Fruit fly (Drosophila melanogaster) whole organism, prepupa: ENCODE results near the gene Catsup.

Source experiments
- Blimp-1 ChIP-seq: fragments of 200-800 bp; sonication (Bioruptor generic); optimal IDR thresholded peaks from 3 replicates; lab custom pipeline; 2017; ENCODE audit warnings: missing biosample characterization, missing genetic modification characterization, mild to moderate bottlenecking, moderate library complexity, missing genetic modification reagents
- CG10631 ChIP-seq: fragments of 200-800 bp; sonication (Bioruptor generic); optimal IDR thresholded peaks from 2 replicates; lab custom pipeline; 2016; ENCODE audit warnings: missing biosample characterization, missing genetic modification characterization
- CG10669 ChIP-seq: fragments of 200-800 bp; sonication (Bioruptor generic); optimal IDR thresholded peaks from 3 replicates; lab custom pipeline; 2018; ENCODE audit warnings: missing biosample characterization, mild to moderate bottlenecking, missing genetic modification characterization, moderate library complexity
- CG11762 ChIP-seq: fragments of 200-800 bp; sonication (Bioruptor generic); optimal IDR thresholded peaks from 3 replicates; lab custom pipeline; 2016; ENCODE audit warnings: missing biosample characterization, missing genetic modification characterization; ENCODE audit not compliant: insufficient read depth
- CG11902 ChIP-seq: fragments of 200-800 bp; sonication (Bioruptor generic); optimal IDR thresholded peaks from 3 replicates; lab custom pipeline; 2016; ENCODE audit warnings: missing biosample characterization, missing genetic modification characterization
- CG15336 ChIP-seq: fragments of 200-800 bp; sonication (Bioruptor generic); IDR thresholded peaks from 2 replicates; pipeline ENCODE4 v1.3.6; 2022; ENCODE audit warnings: missing biosample characterization, missing genetic modification characterization
- CG1621 ChIP-seq: fragments of 200-800 bp; sonication (Bioruptor generic); optimal IDR thresholded peaks from 3 replicates; lab custom pipeline; 2018; ENCODE audit warnings: missing biosample characterization, mild to moderate bottlenecking, missing genetic modification characterization
- CG16779 ChIP-seq: fragments of 200-800 bp; sonication (Bioruptor generic); optimal IDR thresholded peaks from 3 replicates; lab custom pipeline; 2017; ENCODE audit warnings: missing biosample characterization, mild to moderate bottlenecking, missing genetic modification characterization
- CG31627 ChIP-seq: fragments of 200-800 bp; sonication (Bioruptor generic); optimal IDR thresholded peaks from 3 replicates; lab custom pipeline; 2016; ENCODE audit warnings: missing biosample characterization, missing genetic modification characterization
- CG4318 ChIP-seq: fragments of 200-800 bp; sonication (Bioruptor generic); optimal IDR thresholded peaks from 3 replicates; lab custom pipeline; 2017; ENCODE audit warnings: missing biosample characterization, mild to moderate bottlenecking, missing genetic modification characterization
- CG6163 ChIP-seq: fragments of 200-800 bp; sonication (Bioruptor generic); IDR thresholded peaks from 3 replicates; pipeline ENCODE4 v1.3.6; 2022; ENCODE audit warnings: missing biosample characterization, missing genetic modification characterization
- CG6276 ChIP-seq: fragments of 200-800 bp; sonication (Bioruptor generic); optimal IDR thresholded peaks from 2 replicates; lab custom pipeline; 2017; ENCODE audit warnings: missing biosample characterization, mild to moderate bottlenecking, missing genetic modification characterization
- CG6808 ChIP-seq: fragments of 200-800 bp; sonication (Bioruptor generic); optimal IDR thresholded peaks from 3 replicates; lab custom pipeline; 2017; ENCODE audit warnings: missing biosample characterization, missing genetic modification characterization, mild to moderate bottlenecking, moderate library complexity, missing genetic modification reagents
- CG8119 ChIP-seq: fragments of 200-800 bp; sonication (Bioruptor generic); IDR thresholded peaks from 3 replicates; pipeline ENCODE4 v1.3.6; 2022; ENCODE audit warnings: missing biosample characterization, missing genetic modification characterization
- CG8632 ChIP-seq: fragments of 200-800 bp; sonication (Bioruptor generic); optimal IDR thresholded peaks from 3 replicates; lab custom pipeline; 2016; ENCODE audit warnings: missing biosample characterization, missing genetic modification characterization
- Eip75B ChIP-seq: fragments of 200-800 bp; sonication (Bioruptor generic); optimal IDR thresholded peaks from 3 replicates; lab custom pipeline; 2016; ENCODE audit warnings: missing biosample characterization, missing genetic modification characterization
- Eip78C ChIP-seq: fragments of 200-800 bp; sonication (Bioruptor generic); peaks from one replicate; lab custom pipeline; 2016; ENCODE audit warnings: missing biosample characterization, missing genetic modification characterization
- Ets21C ChIP-seq: fragments of 200-800 bp; sonication (Bioruptor generic); optimal IDR thresholded peaks from 3 replicates; lab custom pipeline; 2016; ENCODE audit warnings: missing biosample characterization, missing genetic modification characterization
- Ets96B ChIP-seq: fragments of 200-800 bp; optimal IDR thresholded peaks from 2 replicates; lab custom pipeline; 2019; ENCODE audit warnings: missing biosample characterization, mild to moderate bottlenecking, missing genetic modification characterization, moderate library complexity
- Gug ChIP-seq: fragments of 200-800 bp; sonication (Bioruptor generic); IDR thresholded peaks from 2 replicates; pipeline ENCODE4 v1.3.6; 2022; ENCODE audit warnings: missing biosample characterization, missing genetic modification characterization
- Hr38 ChIP-seq: sonication (Bioruptor generic); optimal IDR thresholded peaks from 2 replicates; lab custom pipeline; 2016; ENCODE audit warnings: missing biosample characterization, missing genetic modification characterization
- Hr39 ChIP-seq: fragments of 200-800 bp; sonication (Bioruptor generic); optimal IDR thresholded peaks from 2 replicates; lab custom pipeline; 2016; ENCODE audit warnings: missing biosample characterization, missing genetic modification characterization
- Lpt ChIP-seq: fragments of 200-800 bp; sonication (Bioruptor generic); optimal IDR thresholded peaks from 3 replicates; lab custom pipeline; 2016; ENCODE audit warnings: missing biosample characterization, missing genetic modification characterization
- OdsH ChIP-seq: fragments of 200-800 bp; sonication (Bioruptor generic); optimal IDR thresholded peaks from 3 replicates; lab custom pipeline; 2016; ENCODE audit warnings: missing biosample characterization, missing genetic modification characterization
- Smox ChIP-seq: fragments of 200-800 bp; sonication (Bioruptor generic); optimal IDR thresholded peaks from 3 replicates; lab custom pipeline; 2016; ENCODE audit warnings: missing biosample characterization, missing genetic modification characterization
- Sox102F ChIP-seq: fragments of 200-800 bp; sonication (Bioruptor generic); optimal IDR thresholded peaks from 2 replicates; lab custom pipeline; 2016; ENCODE audit warnings: missing biosample characterization, mild to moderate bottlenecking, missing genetic modification characterization
- Sox14 ChIP-seq: fragments of 200-800 bp; sonication (Bioruptor generic); optimal IDR thresholded peaks from 3 replicates; lab custom pipeline; 2016; ENCODE audit warnings: missing biosample characterization, missing genetic modification characterization
- Sox15 ChIP-seq: fragments of 200-800 bp; sonication (Bioruptor generic); optimal IDR thresholded peaks from 3 replicates; lab custom pipeline; 2016; ENCODE audit warnings: missing biosample characterization, missing genetic modification characterization
- achi ChIP-seq: fragments of 200-800 bp; sonication (Bioruptor generic); optimal IDR thresholded peaks from 3 replicates; lab custom pipeline; 2016; ENCODE audit warnings: missing biosample characterization, missing genetic modification characterization
- acj6 ChIP-seq: fragments of 200-800 bp; sonication (Bioruptor generic); optimal IDR thresholded peaks from 3 replicates; lab custom pipeline; 2016; ENCODE audit warnings: missing biosample characterization, missing genetic modification characterization
- cyc ChIP-seq: fragments of 200-800 bp; sonication (Bioruptor generic); optimal IDR thresholded peaks from 3 replicates; lab custom pipeline; 2016; ENCODE audit warnings: missing biosample characterization, missing genetic modification characterization
- dac ChIP-seq: fragments of 200-800 bp; sonication (Bioruptor generic); optimal IDR thresholded peaks from 2 replicates; lab custom pipeline; 2017; ENCODE audit warnings: missing biosample characterization, mild to moderate bottlenecking, missing genetic modification characterization
- dsx ChIP-seq: fragments of 200-800 bp; optimal IDR thresholded peaks from 3 replicates; lab custom pipeline; 2019; ENCODE audit warnings: missing biosample characterization, mild to moderate bottlenecking, missing genetic modification characterization, moderate library complexity; ENCODE audit not compliant: poor library complexity, severe bottlenecking
- esn ChIP-seq: fragments of 200-800 bp; sonication (Bioruptor generic); optimal IDR thresholded peaks from 2 replicates; lab custom pipeline; 2016; ENCODE audit warnings: missing biosample characterization, mild to moderate bottlenecking, missing genetic modification characterization, moderate library complexity
- fd85E ChIP-seq: fragments of 200-800 bp; sonication (Bioruptor generic); optimal IDR thresholded peaks from 3 replicates; lab custom pipeline; 2016; ENCODE audit warnings: missing biosample characterization, missing genetic modification characterization
- fkh ChIP-seq: fragments of 200-800 bp; sonication (Bioruptor generic); optimal IDR thresholded peaks from 3 replicates; lab custom pipeline; 2017; ENCODE audit warnings: missing biosample characterization, mild to moderate bottlenecking, missing genetic modification characterization, moderate library complexity
- ss ChIP-seq, 2 experiments: fragments of 200-800 bp; sonication (Bioruptor generic); optimal IDR thresholded peaks; 2 replicates in 1 of 2; 3 replicates in 1 of 2; lab custom pipeline; 2017 to 2018; ENCODE audit warnings: mild to moderate bottlenecking in 2 of 2, missing biosample characterization in 2 of 2, missing genetic modification characterization in 2 of 2, moderate library complexity in 1 of 2
- topi ChIP-seq: fragments of 200-800 bp; sonication (Bioruptor generic); optimal IDR thresholded peaks from 3 replicates; lab custom pipeline; 2016; ENCODE audit warnings: missing biosample characterization, missing genetic modification characterization

The Catsup gene

DNA sequence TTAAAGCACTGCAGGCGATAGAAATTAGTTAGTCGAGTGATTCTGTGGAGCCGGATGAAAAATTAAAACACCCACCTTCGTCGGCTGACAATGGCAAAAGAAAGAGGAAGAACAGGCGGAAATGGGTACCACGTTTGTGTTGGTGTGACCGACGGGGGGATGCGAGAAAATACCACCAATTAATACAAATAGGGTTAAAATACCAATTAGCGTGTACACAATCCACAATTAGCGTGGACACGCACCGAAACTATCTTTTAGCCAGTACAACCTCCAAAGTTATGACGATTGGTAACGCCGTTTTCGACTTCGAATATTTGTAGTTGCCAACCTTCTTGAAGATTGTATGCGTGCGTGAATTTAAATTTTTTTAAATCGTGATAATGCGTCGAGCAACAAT is 32.5 kb upstream of the Catsup start, which contains the start of gene RpL30 (continued):
- peak; percentile 48 for TF ChIP-seq CG10669
- TF ChIP-seq CG8632 (GFP tag; lab: Kevin White, UChicago), result peak; percentile 61
- peak; percentile 36 for TF ChIP-seq Sox15 (GFP tag; lab: Kevin White, UChicago)
- peak; percentile 72 for TF ChIP-seq dsx (GFP tag; lab: Kevin White, UChicago)
- TF ChIP-seq Ets21C (GFP tag; lab: Kevin White, UChicago), result peak; percentile 31
- no peak for TF ChIP-seq Lpt
- no peak for TF ChIP-seq Hr38
- TF ChIP-seq CG6163 (GFP tag; lab: Robert Waterston, UW), result peak; percentile 91
- peak; percentile 48 for TF ChIP-seq acj6
- TF ChIP-seq CG1621 (tag; lab: Kevin White, UChicago), result peak; percentile 78
- TF ChIP-seq CG31627 (GFP tag; lab: Kevin White, UChicago), result peak; percentile 70
- TF ChIP-seq fkh (GFP tag; lab: Kevin White, UChicago), result peak; percentile 79
- TF ChIP-seq dac (GFP tag; lab: Kevin White, UChicago), result peak; percentile 60
- peak; percentile 54 for TF ChIP-seq Blimp-1 (GFP tag; lab: Kevin White, UChicago)
- peak; percentile 62 for TF ChIP-seq Smox (GFP tag; lab: Kevin White, UChicago)
- peak; percentile 81 for TF ChIP-seq Sox14 (GFP tag; lab: Kevin White, UChicago)
- TF ChIP-seq CG6276 (GFP tag; lab: Kevin White, UChicago), result peak; percentile 39
- TF ChIP-seq cyc (GFP tag; lab: Kevin White, UChicago), result peak; percentile 77
- TF ChIP-seq CG10631 (GFP tag; lab: Kevin White, UChicago), result peak; percentile 33
- TF ChIP-seq Hr39 (GFP tag; lab: Kevin White, UChicago), result peak; percentile 65
- TF ChIP-seq Ets96B, result peak; percentile 60
- TF ChIP-seq esn (GFP tag; lab: Kevin White, UChicago), result peak; percentile 87
- TF ChIP-seq topi (GFP tag; lab: Kevin White, UChicago), result peak; percentile 84
- TF ChIP-seq CG4318 (GFP tag; lab: Kevin White, UChicago), result no peak
- TF ChIP-seq OdsH (GFP tag; lab: Kevin White, UChicago), result peak; percentile 62
- 0 out of 3 replicates have a peak, but pooled peaks have one; percentile 44 for TF ChIP-seq CG8119 (GFP tag; lab: Robert Waterston, UW)
- TF ChIP-seq CG11902 (GFP tag; lab: Kevin White, UChicago), result peak; percentile 33
- peak; percentile 86 for TF ChIP-seq Sox102F

DNA sequence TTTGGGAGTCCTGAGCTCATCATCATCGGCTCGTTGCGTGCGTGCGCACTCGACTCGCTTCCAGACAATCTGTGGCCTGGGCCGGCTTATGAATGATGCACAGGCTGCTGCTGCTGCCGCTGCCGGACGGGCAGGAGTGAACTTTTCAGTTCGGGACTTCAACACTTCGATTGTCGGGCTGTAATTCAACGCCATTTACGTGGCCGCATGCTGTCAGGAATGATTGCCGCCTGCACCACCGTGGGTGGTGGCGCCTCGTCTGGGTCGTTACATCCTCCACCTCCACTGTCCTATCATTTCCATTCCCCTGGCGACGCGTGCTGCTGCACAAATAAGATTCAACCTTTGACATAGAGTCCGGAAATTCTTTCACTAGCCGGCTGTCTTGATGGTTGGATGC is 31.6 kb upstream of the Catsup start:
- TF ChIP-seq achi (GFP tag; lab: Kevin White, UChicago) (no peak), cyc (GFP tag; lab: Kevin White, UChicago) (no peak)

DNA sequence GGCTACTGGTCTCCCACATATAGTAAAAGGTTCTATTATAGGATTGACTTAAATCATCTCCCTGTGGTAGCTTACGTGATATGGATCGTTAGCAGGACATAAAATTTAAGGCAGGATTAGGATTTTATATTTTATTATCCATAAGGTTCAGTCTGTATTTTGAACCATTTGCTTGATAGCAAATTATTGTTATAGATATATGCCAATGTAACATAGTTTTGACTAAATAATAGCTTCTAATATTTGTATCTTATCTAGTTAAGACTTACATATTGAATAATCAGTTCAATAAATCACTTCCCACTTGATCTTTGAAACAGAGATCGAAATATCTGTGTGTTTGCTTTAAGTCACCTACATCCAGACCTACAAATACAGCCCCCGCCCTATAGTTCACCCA is 31.1 kb upstream of the Catsup start, which contains the start of gene robl37BC:
Gene robl37BC (plus strand): TSS at position 301 of the 400 bp plus-strand sequence.
- no peak for TF ChIP-seq CG6808 (GFP tag; lab: Kevin White, UChicago)
- TF ChIP-seq Gug (GFP tag; lab: Robert Waterston, UW), result no peak
- TF ChIP-seq Sox14 (GFP tag; lab: Kevin White, UChicago), result no peak
- TF ChIP-seq CG11762 (GFP tag; lab: Kevin White, UChicago), result no peak
- no peak for TF ChIP-seq Eip75B
- TF ChIP-seq CG10631 (GFP tag; lab: Kevin White, UChicago), result no peak
- no peak for TF ChIP-seq CG15336 (GFP tag; lab: Robert Waterston, UW)
- TF ChIP-seq Eip78C, result no peak
- TF ChIP-seq CG16779, result no peak
- TF ChIP-seq Smox (GFP tag; lab: Kevin White, UChicago), result no peak
- no peak for TF ChIP-seq fd85E (GFP tag; lab: Kevin White, UChicago)
- no peak for TF ChIP-seq ss (GFP tag; optimal IDR thresholded peaks at IDR 0.05; lab: Kevin White, UChicago)
- TF ChIP-seq, all 60 proteins: peak for 0
